Worm (Caenorhabditis elegans) whole organism, L2 larva: ENCODE data around the gene F01D5.8.
A peak's percentile ranks its signal among the peaks of the same experiment; 100 is the strongest.

Experiments
- C34F6.9 ChIP-seq: fragments of 150-350 bp; optimal IDR thresholded peaks from 2 replicates; lab custom pipeline; 2014; ENCODE audit warnings: missing biosample characterization, missing genetic modification characterization
- F13H6.1 ChIP-seq: sonication (generic microtip); optimal IDR thresholded peaks from 2 replicates; lab custom pipeline; 2016; ENCODE audit warnings: missing genetic modification characterization, missing compliant biosample characterization
- R02D3.7 ChIP-seq: fragments of 150-350 bp; optimal IDR thresholded peaks from 2 replicates; lab custom pipeline; 2014; ENCODE audit warnings: missing biosample characterization, missing genetic modification characterization
- Y55F3AM.14 ChIP-seq: fragments of 200-800 bp; sonication (Bioruptor generic); optimal IDR thresholded peaks from 2 replicates; lab custom pipeline; 2018; ENCODE audit warnings: mild to moderate bottlenecking, missing genetic modification characterization, missing compliant biosample characterization
- ZK546.5 ChIP-seq: sonication (generic microtip); optimal IDR thresholded peaks from 2 replicates; lab custom pipeline; 2017; ENCODE audit warnings: missing biosample characterization, missing genetic modification characterization
- alr-1 ChIP-seq: fragments of 150-350 bp; optimal IDR thresholded peaks from 2 replicates; lab custom pipeline; 2014; ENCODE audit warnings: missing biosample characterization, missing genetic modification characterization
- aly-2 ChIP-seq: fragments of 150-350 bp; optimal IDR thresholded peaks from 2 replicates; lab custom pipeline; 2014; ENCODE audit warnings: missing biosample characterization, missing genetic modification characterization
- blmp-1 ChIP-seq: sonication (generic microtip); optimal IDR thresholded peaks from 2 replicates; lab custom pipeline; 2017; ENCODE audit warnings: missing genetic modification characterization, mild to moderate bottlenecking, missing compliant biosample characterization, antibody characterized with exemption, moderate library complexity; ENCODE audit not compliant: insufficient read depth
- ceh-16 ChIP-seq: fragments of 150-350 bp; optimal IDR thresholded peaks from 2 replicates; lab custom pipeline; 2014; ENCODE audit warnings: missing biosample characterization, missing genetic modification characterization
- ceh-82 ChIP-seq: fragments of 150-350 bp; optimal IDR thresholded peaks from 2 replicates; lab custom pipeline; 2014; ENCODE audit warnings: missing biosample characterization, missing genetic modification characterization
- crh-2 ChIP-seq: sonication (generic microtip); optimal IDR thresholded peaks from 2 replicates; lab custom pipeline; 2017; ENCODE audit warnings: missing biosample characterization, missing genetic modification characterization
- dmd-4 ChIP-seq: sonication (generic microtip); optimal IDR thresholded peaks from 2 replicates; lab custom pipeline; 2017; ENCODE audit warnings: missing biosample characterization, missing genetic modification characterization
- egl-27 ChIP-seq: sonication (generic microtip); optimal IDR thresholded peaks from 3 replicates; lab custom pipeline; 2017; ENCODE audit warnings: missing biosample characterization, missing genetic modification reagents, missing genetic modification characterization
- elt-1 ChIP-seq: fragments of 150-350 bp; optimal IDR thresholded peaks from 2 replicates; lab custom pipeline; 2014; ENCODE audit warnings: missing biosample characterization, missing genetic modification characterization
- elt-3 ChIP-seq: sonication (generic microtip); optimal IDR thresholded peaks from 2 replicates; lab custom pipeline; 2017; ENCODE audit warnings: missing biosample characterization, missing genetic modification characterization
- fos-1 ChIP-seq: fragments of 150-350 bp; optimal IDR thresholded peaks from 2 replicates; lab custom pipeline; 2014; ENCODE audit warnings: missing biosample characterization, missing genetic modification characterization
- gmeb-1 ChIP-seq: fragments of 150-350 bp; optimal IDR thresholded peaks from 2 replicates; lab custom pipeline; 2014; ENCODE audit warnings: missing biosample characterization, missing genetic modification characterization
- lin-11 ChIP-seq: fragments of 150-350 bp; sonication (generic microtip); optimal IDR thresholded peaks from 2 replicates; lab custom pipeline; 2014; ENCODE audit warnings: missing biosample characterization, missing genetic modification characterization, inconsistent platforms, mixed read lengths
- lin-13 ChIP-seq: fragments of 150-350 bp; optimal IDR thresholded peaks from 2 replicates; lab custom pipeline; 2014; ENCODE audit warnings: missing biosample characterization, missing genetic modification reagents, missing genetic modification characterization
- lin-39 ChIP-seq: fragments of 150-350 bp; optimal IDR thresholded peaks from 2 replicates; lab custom pipeline; 2014; ENCODE audit warnings: missing biosample characterization, missing genetic modification reagents, missing genetic modification characterization
- lsy-2 ChIP-seq, 2 experiments: fragments of 150-350 bp in 1 of 2; sonication (generic microtip) in 1 of 2; optimal IDR thresholded peaks; 2 replicates each; lab custom pipeline; 2014 to 2017; ENCODE audit warnings: missing biosample characterization in 2 of 2, missing genetic modification characterization in 2 of 2
- mab-5 ChIP-seq: fragments of 150-350 bp; optimal IDR thresholded peaks from 2 replicates; lab custom pipeline; 2014; ENCODE audit warnings: missing biosample characterization, missing genetic modification characterization
- mbf-1 ChIP-seq: sonication (generic microtip); optimal IDR thresholded peaks from 2 replicates; lab custom pipeline; 2017; ENCODE audit warnings: missing biosample characterization, missing genetic modification characterization
- mdl-1 ChIP-seq, 2 experiments: fragments of 150-350 bp in 1 of 2; sonication (generic microtip) in 1 of 2; optimal IDR thresholded peaks; 2 replicates each; lab custom pipeline; 2017; ENCODE audit warnings: missing biosample characterization in 2 of 2, missing genetic modification characterization in 2 of 2
- nhr-10 ChIP-seq: sonication (generic microtip); optimal IDR thresholded peaks from 2 replicates; lab custom pipeline; 2017; ENCODE audit warnings: missing biosample characterization, missing genetic modification characterization
- nhr-11 ChIP-seq: fragments of 150-350 bp; optimal IDR thresholded peaks from 2 replicates; lab custom pipeline; 2014; ENCODE audit warnings: missing biosample characterization, missing genetic modification characterization
- nhr-12 ChIP-seq: fragments of 150-350 bp; optimal IDR thresholded peaks from 2 replicates; lab custom pipeline; 2014; ENCODE audit warnings: missing biosample characterization, missing genetic modification characterization
- nhr-129 ChIP-seq: fragments of 150-350 bp; optimal IDR thresholded peaks from 2 replicates; lab custom pipeline; 2014; ENCODE audit warnings: missing biosample characterization, missing genetic modification characterization
- nhr-21 ChIP-seq: fragments of 150-350 bp; optimal IDR thresholded peaks from 2 replicates; lab custom pipeline; 2014; ENCODE audit warnings: missing biosample characterization, missing genetic modification characterization
- nhr-23 ChIP-seq: fragments of 150-350 bp; optimal IDR thresholded peaks from 2 replicates; lab custom pipeline; 2014; ENCODE audit warnings: missing biosample characterization, missing genetic modification reagents, missing genetic modification characterization
- nhr-237 ChIP-seq: fragments of 150-350 bp; optimal IDR thresholded peaks from 2 replicates; lab custom pipeline; 2014; ENCODE audit warnings: missing biosample characterization, missing genetic modification characterization
- nhr-25 ChIP-seq: fragments of 150-350 bp; sonication (generic microtip); optimal IDR thresholded peaks from 3 replicates; lab custom pipeline; 2014; ENCODE audit warnings: missing biosample characterization, missing genetic modification characterization
- nhr-6 ChIP-seq: fragments of 150-350 bp; optimal IDR thresholded peaks from 2 replicates; lab custom pipeline; 2014; ENCODE audit warnings: missing biosample characterization, missing genetic modification characterization
- nhr-77 ChIP-seq: fragments of 150-350 bp; optimal IDR thresholded peaks from 2 replicates; lab custom pipeline; 2014; ENCODE audit warnings: missing biosample characterization, missing genetic modification characterization
- peb-1 ChIP-seq: fragments of 150-350 bp; optimal IDR thresholded peaks from 2 replicates; lab custom pipeline; 2014; ENCODE audit warnings: missing biosample characterization, missing genetic modification characterization
- sem-4 ChIP-seq: fragments of 150-350 bp; optimal IDR thresholded peaks from 2 replicates; lab custom pipeline; 2014; ENCODE audit warnings: missing biosample characterization, missing genetic modification reagents, missing genetic modification characterization
- skn-1 ChIP-seq: sonication (generic microtip); optimal IDR thresholded peaks from 2 replicates; lab custom pipeline; 2017; ENCODE audit warnings: missing biosample characterization, missing genetic modification characterization
- sma-3 ChIP-seq: sonication (generic microtip); optimal IDR thresholded peaks from 2 replicates; lab custom pipeline; 2016; ENCODE audit warnings: missing genetic modification reagents, missing genetic modification characterization, missing compliant biosample characterization
- sma-9 ChIP-seq, 2 experiments: fragments of 150-350 bp in 1 of 2; sonication (generic microtip) in 1 of 2; optimal IDR thresholded peaks; 2 replicates each; lab custom pipeline; 2014 to 2016; ENCODE audit warnings: missing genetic modification characterization in 2 of 2, mild to moderate bottlenecking in 1 of 2, missing biosample characterization in 1 of 2, missing compliant biosample characterization in 1 of 2, missing genetic modification reagents in 1 of 2, moderate library complexity in 1 of 2
- snpc-4 ChIP-seq: fragments of 150-350 bp; optimal IDR thresholded peaks from 2 replicates; lab custom pipeline; 2014; ENCODE audit warnings: missing biosample characterization, missing genetic modification characterization
- unc-39 ChIP-seq: fragments of 150-350 bp; optimal IDR thresholded peaks from 2 replicates; lab custom pipeline; 2014; ENCODE audit warnings: missing biosample characterization, missing genetic modification characterization
- unc-62 ChIP-seq: fragments of 150-350 bp; optimal IDR thresholded peaks from 2 replicates; lab custom pipeline; 2014; ENCODE audit warnings: missing biosample characterization, missing genetic modification reagents, missing genetic modification characterization
- zag-1 ChIP-seq: fragments of 150-350 bp; optimal IDR thresholded peaks from 2 replicates; lab custom pipeline; 2014; ENCODE audit warnings: missing biosample characterization, missing genetic modification characterization
- ztf-1 ChIP-seq: fragments of 200-800 bp; sonication (Bioruptor generic); conservative IDR thresholded peaks from 2 replicates; pipeline ENCODE4 v1.3.6; 2022; ENCODE audit warnings: missing genetic modification characterization, missing compliant biosample characterization
- ztf-11 ChIP-seq: sonication (generic microtip); optimal IDR thresholded peaks from 2 replicates; lab custom pipeline; 2017; ENCODE audit warnings: missing biosample characterization, missing genetic modification characterization
- ztf-4 ChIP-seq: fragments of 150-350 bp; optimal IDR thresholded peaks from 2 replicates; lab custom pipeline; 2014; ENCODE audit warnings: missing biosample characterization, missing genetic modification characterization

Gene F01D5.8

ce11 chrII:14008359-14008758 lies 2.1 kb upstream of the F01D5.8 start, which contains the start of gene F01D5.7:
TSS of gene F01D5.7 (plus strand) at chrII:14008659.
- TF ChIP-seq nhr-6 (tag; lab: Kevin White, UChicago) (no peak), elt-1 (tag; lab: Kevin White, UChicago) (no peak), ztf-1 (no peak), ztf-4 (no peak), skn-1 (no peak), sem-4 (tag; lab: Kevin White, UChicago) (no peak)

- TF ChIP-seq elt-1 (tag; lab: Kevin White, UChicago) (no peak), R02D3.7 (no peak), lin-11 (no peak)
- TF ChIP-seq, all 48 proteins: peak for 0
These were observed 4.1 kb downstream of the F01D5.8 start for ce11 chrII:14014637-14015036.

- TF ChIP-seq peb-1 (tag; lab: Kevin White, UChicago) (no peak), dmd-4 (tag; lab: Kevin White, UChicago) (no peak), lin-11 (no peak), nhr-6 (tag; lab: Kevin White, UChicago) (no peak), nhr-11 (tag; lab: Kevin White, UChicago) (no peak), skn-1 (no peak), sma-3 (GFP tag; lab: Kevin White, UChicago) (no peak), lin-39 (no peak), nhr-129 (tag; lab: Kevin White, UChicago) (no peak)
These were observed 6.4 kb downstream of the F01D5.8 start, which contains the start of gene cyp-37A1 for ce11 chrII:14016865-14017264. TSS of gene cyp-37A1 (minus strand) at chrII:14016965.

- TF ChIP-seq F13H6.1 = peak; percentile 77
- TF ChIP-seq nhr-21 = peak; percentile 87
- TF ChIP-seq ceh-16 (tag; lab: Kevin White, UChicago) = peak; percentile 80
- peak; percentile 85 for TF ChIP-seq gmeb-1 (tag; lab: Kevin White, UChicago)
- TF ChIP-seq elt-3 (tag; lab: Kevin White, UChicago) = no peak
- peak; percentile 85 for TF ChIP-seq crh-2
- TF ChIP-seq fos-1 (tag; lab: Kevin White, UChicago) = peak; percentile 33
- TF ChIP-seq ztf-1 = 0 out of 2 replicates have a peak, but pooled peaks have one; percentile 80
- TF ChIP-seq lin-13 = peak; percentile 82
- TF ChIP-seq nhr-23 (tag; lab: Kevin White, UChicago) = no peak
- TF ChIP-seq nhr-129 (tag; lab: Kevin White, UChicago) = peak; percentile 46
- no peak for TF ChIP-seq alr-1 (tag; lab: Kevin White, UChicago)
- peak; percentile 63 for TF ChIP-seq lin-11
- TF ChIP-seq sma-9 (GFP tag; optimal IDR thresholded peaks at IDR 0.05; lab: Kevin White, UChicago) = peak; percentile 78
- TF ChIP-seq sma-9 (tag; optimal IDR thresholded peaks at IDR 0.05; lab: Kevin White, UChicago) = no peak
- peak; percentile 67 for TF ChIP-seq nhr-77
- peak; percentile 40 for TF ChIP-seq egl-27
- peak; percentile 66 to 77 for TF ChIP-seq lsy-2 (tag; optimal IDR thresholded peaks at IDR 0.05; lab: Kevin White, UChicago)
- no peak for TF ChIP-seq skn-1
- TF ChIP-seq sma-3 (GFP tag; lab: Kevin White, UChicago) = peak; percentile 96
- peak; percentile 28 for TF ChIP-seq ztf-4
- no peak for TF ChIP-seq nhr-6 (tag; lab: Kevin White, UChicago)
- no peak for TF ChIP-seq unc-62 (GFP tag; lab: Kevin White, UChicago)
- no peak for TF ChIP-seq nhr-12 (tag; lab: Kevin White, UChicago)
- TF ChIP-seq mab-5 (tag; lab: Kevin White, UChicago) = no peak
- no peak for TF ChIP-seq nhr-11 (tag; lab: Kevin White, UChicago)
- TF ChIP-seq nhr-237 (tag; lab: Kevin White, UChicago) = no peak
- peak; percentile 99 for TF ChIP-seq snpc-4
- no peak for TF ChIP-seq ceh-82
- TF ChIP-seq nhr-25 (tag; lab: Kevin White, UChicago) = peak; percentile 45
- TF ChIP-seq peb-1 (tag; lab: Kevin White, UChicago) = no peak
- TF ChIP-seq unc-39 = no peak
- no peak for TF ChIP-seq sem-4 (tag; lab: Kevin White, UChicago)
- TF ChIP-seq C34F6.9 (tag; lab: Kevin White, UChicago) = peak; percentile 44
- TF ChIP-seq Y55F3AM.14 (GFP tag; lab: Kevin White, UChicago) = peak; percentile 82
- no peak for TF ChIP-seq R02D3.7
- TF ChIP-seq dmd-4 (tag; lab: Kevin White, UChicago) = no peak
- peak; percentile 6 to 42 for TF ChIP-seq mdl-1 (tag; optimal IDR thresholded peaks at IDR 0.05; lab: Kevin White, UChicago)
- TF ChIP-seq blmp-1 = no peak
- TF ChIP-seq nhr-10 (tag; lab: Kevin White, UChicago) = peak; percentile 26
- TF ChIP-seq aly-2 (tag; lab: Kevin White, UChicago) = no peak
- TF ChIP-seq ztf-11 (tag; lab: Kevin White, UChicago) = no peak
- TF ChIP-seq mbf-1 (tag; lab: Kevin White, UChicago) = no peak
- no peak for TF ChIP-seq zag-1 (tag; lab: Kevin White, UChicago)
- TF ChIP-seq ZK546.5 = no peak
These were observed 7.7 kb downstream of the F01D5.8 start for ce11 chrII:14018192-14018591.
